Fruit fly (Drosophila melanogaster) whole organism, embryonic: ENCODE results near the gene CG42269.
A peak's percentile ranks its signal among the peaks of the same experiment; 100 is the strongest.

ENCODE experiments used
- Abd-B ChIP-seq: fragments of 200-800 bp; sonication (Bioruptor generic); optimal IDR thresholded peaks from 2 replicates; lab custom pipeline; 2018; ENCODE audit warnings: missing biosample characterization, mild to moderate bottlenecking, missing genetic modification characterization, moderate library complexity
- BEAF-32 ChIP-seq: fragments of 200-800 bp; sonication (Bioruptor generic); optimal IDR thresholded peaks from 3 replicates; lab custom pipeline; 2017; ENCODE audit warnings: missing biosample characterization, missing genetic modification characterization, mild to moderate bottlenecking, moderate library complexity, missing genetic modification reagents
- Bgb ChIP-seq: fragments of 200-800 bp; sonication (Bioruptor generic); IDR thresholded peaks from 2 replicates; pipeline ENCODE4 v1.3.6; 2022; ENCODE audit warnings: missing biosample characterization, missing genetic modification characterization; ENCODE audit not compliant: partially characterized antibody
- CG11093 ChIP-seq: fragments of 200-800 bp; sonication (Bioruptor generic); IDR thresholded peaks from 3 replicates; pipeline ENCODE4 v1.3.6; 2022; ENCODE audit warnings: missing biosample characterization, missing genetic modification characterization
- CG11560 ChIP-seq: fragments of 200-800 bp; sonication (Bioruptor generic); IDR thresholded peaks from 3 replicates; pipeline ENCODE4 v1.3.6; 2022; ENCODE audit warnings: missing biosample characterization, missing genetic modification characterization
- CG13123 ChIP-seq: fragments of 200-800 bp; sonication (Bioruptor generic); optimal IDR thresholded peaks from 2 replicates; lab custom pipeline; 2016; ENCODE audit warnings: missing biosample characterization, missing genetic modification characterization
- CG13287 ChIP-seq: fragments of 200-800 bp; sonication (Bioruptor generic); IDR thresholded peaks from 2 replicates; pipeline ENCODE4 v1.3.6; 2022; ENCODE audit warnings: missing biosample characterization, missing genetic modification characterization; ENCODE audit not compliant: partially characterized antibody
- CG13296 ChIP-seq: fragments of 200-800 bp; sonication (Bioruptor generic); optimal IDR thresholded peaks from 3 replicates; lab custom pipeline; 2018; ENCODE audit warnings: missing biosample characterization, mild to moderate bottlenecking, missing genetic modification characterization
- CG15601 ChIP-seq: fragments of 200-800 bp; sonication (Bioruptor generic); optimal IDR thresholded peaks from 3 replicates; lab custom pipeline; 2019; ENCODE audit warnings: missing biosample characterization, mild to moderate bottlenecking, missing genetic modification characterization, moderate library complexity
- CG16815 ChIP-seq: fragments of 200-800 bp; sonication (Bioruptor generic); optimal IDR thresholded peaks from 3 replicates; lab custom pipeline; 2017; ENCODE audit warnings: missing biosample characterization, mild to moderate bottlenecking, missing genetic modification characterization
- CG17186 ChIP-seq: fragments of 200-800 bp; sonication (Bioruptor generic); optimal IDR thresholded peaks from 3 replicates; lab custom pipeline; 2017; ENCODE audit warnings: missing biosample characterization, missing genetic modification reagents, missing genetic modification characterization
- CG17361 ChIP-seq: fragments of 200-800 bp; sonication (Bioruptor generic); IDR thresholded peaks from 3 replicates; pipeline ENCODE4 v1.3.6; 2022; ENCODE audit warnings: missing biosample characterization, missing genetic modification characterization
- CG1792 ChIP-seq: fragments of 200-800 bp; sonication (Bioruptor generic); optimal IDR thresholded peaks from 2 replicates; lab custom pipeline; 2016; ENCODE audit warnings: missing biosample characterization, missing genetic modification characterization
- CG18764 ChIP-seq: fragments of 200-800 bp; sonication (Bioruptor generic); optimal IDR thresholded peaks from 3 replicates; lab custom pipeline; 2016; ENCODE audit warnings: missing biosample characterization, missing genetic modification characterization
- CG30403 ChIP-seq: fragments of 200-800 bp; sonication (Bioruptor generic); optimal IDR thresholded peaks from 3 replicates; lab custom pipeline; 2016; ENCODE audit warnings: missing biosample characterization, missing genetic modification characterization
- CG30431 ChIP-seq: fragments of 200-800 bp; sonication (Bioruptor generic); optimal IDR thresholded peaks from 2 replicates; lab custom pipeline; 2017; ENCODE audit warnings: missing biosample characterization, missing genetic modification characterization
- CG33213 ChIP-seq: fragments of 200-800 bp; sonication (Bioruptor generic); optimal IDR thresholded peaks from 3 replicates; lab custom pipeline; 2016; ENCODE audit warnings: missing biosample characterization, missing genetic modification characterization
- CG7839 ChIP-seq: fragments of 200-800 bp; sonication (Bioruptor generic); optimal IDR thresholded peaks from 3 replicates; lab custom pipeline; 2018; ENCODE audit warnings: missing biosample characterization, mild to moderate bottlenecking, missing genetic modification characterization, moderate library complexity
- CG8281 ChIP-seq: fragments of 200-800 bp; sonication (Bioruptor generic); optimal IDR thresholded peaks from 2 replicates; lab custom pipeline; 2018; ENCODE audit warnings: missing biosample characterization, mild to moderate bottlenecking, missing genetic modification characterization, moderate library complexity
- CG8290 ChIP-seq, 3 experiments: fragments of 200-800 bp; sonication (Bioruptor generic); optimal IDR thresholded peaks; 2 replicates each; lab custom pipeline; 2016 to 2019; ENCODE audit warnings: missing biosample characterization in 3 of 3, missing genetic modification characterization in 3 of 3, mild to moderate bottlenecking in 2 of 3, moderate library complexity in 1 of 3
- CoRest ChIP-seq: fragments of 200-800 bp; sonication (Bioruptor generic); optimal IDR thresholded peaks from 3 replicates; lab custom pipeline; 2018; ENCODE audit warnings: missing biosample characterization, mild to moderate bottlenecking, missing genetic modification characterization, moderate library complexity
- Dad ChIP-seq: fragments of 200-800 bp; sonication (Bioruptor generic); optimal IDR thresholded peaks from 3 replicates; lab custom pipeline; 2016; ENCODE audit warnings: missing biosample characterization, missing genetic modification characterization
- E2f2 ChIP-seq: fragments of 200-800 bp; sonication (Bioruptor generic); IDR thresholded peaks from 2 replicates; pipeline ENCODE4 v1.3.6; 2022; ENCODE audit warnings: missing biosample characterization, missing genetic modification characterization
- Ets65A ChIP-seq: fragments of 200-800 bp; sonication (Bioruptor generic); peaks from one replicate; lab custom pipeline; 2016; ENCODE audit warnings: missing biosample characterization, missing genetic modification characterization
- HmgD ChIP-seq: fragments of 200-800 bp; sonication (Bioruptor generic); optimal IDR thresholded peaks from 3 replicates; lab custom pipeline; 2016; ENCODE audit warnings: missing biosample characterization, missing genetic modification characterization
- Jarid2 ChIP-seq: fragments of 200-800 bp; sonication (Bioruptor generic); optimal IDR thresholded peaks from 3 replicates; lab custom pipeline; 2017; ENCODE audit warnings: mild to moderate bottlenecking, missing biosample characterization, missing genetic modification reagents, missing genetic modification characterization
- MBD-R2 ChIP-seq: fragments of 200-800 bp; sonication (Bioruptor generic); IDR thresholded peaks from 2 replicates; pipeline ENCODE4 v1.3.6; 2022; ENCODE audit warnings: missing biosample characterization, missing genetic modification characterization
- Mad ChIP-seq: fragments of 200-800 bp; sonication (Bioruptor generic); optimal IDR thresholded peaks from 2 replicates; lab custom pipeline; 2016; ENCODE audit warnings: missing biosample characterization, missing genetic modification characterization
- Meics ChIP-seq: fragments of 200-800 bp; sonication (Bioruptor generic); optimal IDR thresholded peaks from 2 replicates; lab custom pipeline; 2017; ENCODE audit warnings: missing biosample characterization, mild to moderate bottlenecking, missing genetic modification characterization
- Myb ChIP-seq: fragments of 200-800 bp; sonication (Bioruptor generic); optimal IDR thresholded peaks from 2 replicates; lab custom pipeline; 2016; ENCODE audit warnings: missing biosample characterization, missing genetic modification characterization
- Nf-YB ChIP-seq: fragments of 200-800 bp; sonication (Bioruptor generic); optimal IDR thresholded peaks from 3 replicates; lab custom pipeline; 2019; ENCODE audit warnings: missing biosample characterization, mild to moderate bottlenecking, missing genetic modification characterization, moderate library complexity
- Ravus ChIP-seq: fragments of 200-800 bp; sonication (Bioruptor generic); IDR thresholded peaks from 2 replicates; pipeline ENCODE4 v1.3.6; 2022; ENCODE audit warnings: missing biosample characterization, missing genetic modification characterization
- Rx ChIP-seq: fragments of 200-800 bp; sonication (Bioruptor generic); IDR thresholded peaks from 2 replicates; pipeline ENCODE4 v1.3.6; 2022; ENCODE audit warnings: missing biosample characterization, missing genetic modification characterization
- Sry-β ChIP-seq: fragments of 200-800 bp; sonication (Bioruptor generic); optimal IDR thresholded peaks from 2 replicates; lab custom pipeline; 2018; ENCODE audit warnings: missing biosample characterization, mild to moderate bottlenecking, missing genetic modification characterization, moderate library complexity
- amos ChIP-seq: fragments of 200-800 bp; sonication (Bioruptor generic); IDR thresholded peaks from 2 replicates; pipeline ENCODE4 v1.3.6; 2022; ENCODE audit warnings: missing biosample characterization, missing genetic modification characterization; ENCODE audit not compliant: partially characterized antibody
- ap ChIP-seq: fragments of 200-800 bp; sonication (Bioruptor generic); IDR thresholded peaks from 2 replicates; pipeline ENCODE4 v1.3.6; 2022; ENCODE audit warnings: missing biosample characterization, missing genetic modification characterization
- cg ChIP-seq: fragments of 200-800 bp; sonication (Bioruptor generic); optimal IDR thresholded peaks from 3 replicates; lab custom pipeline; 2019; ENCODE audit warnings: missing biosample characterization, mild to moderate bottlenecking, missing genetic modification characterization, moderate library complexity
- chif ChIP-seq, 2 experiments: fragments of 200-800 bp; sonication (Bioruptor generic); optimal IDR thresholded peaks; 3 replicates each; lab custom pipeline; 2016; ENCODE audit warnings: missing biosample characterization in 2 of 2, missing genetic modification characterization in 2 of 2
- hb ChIP-seq: fragments of 200-800 bp; sonication (Bioruptor generic); IDR thresholded peaks from 3 replicates; pipeline ENCODE4 v1.3.6; 2022; ENCODE audit warnings: missing biosample characterization, missing genetic modification characterization; ENCODE audit not compliant: partially characterized antibody
- jumu ChIP-seq: fragments of 200-800 bp; sonication (Bioruptor generic); optimal IDR thresholded peaks from 3 replicates; lab custom pipeline; 2016; ENCODE audit warnings: missing biosample characterization, missing genetic modification characterization
- mld ChIP-seq: fragments of 200-800 bp; sonication (Bioruptor generic); IDR thresholded peaks from 3 replicates; pipeline ENCODE4 v1.3.6; 2022; ENCODE audit warnings: missing biosample characterization, missing genetic modification characterization; ENCODE audit not compliant: partially characterized antibody
- nerfin-2 ChIP-seq: fragments of 200-800 bp; sonication (Bioruptor generic); IDR thresholded peaks from 2 replicates; pipeline ENCODE4 v1.3.6; 2022; ENCODE audit warnings: missing biosample characterization, missing genetic modification characterization; ENCODE audit not compliant: partially characterized antibody
- phol ChIP-seq: fragments of 200-800 bp; sonication (Bioruptor generic); optimal IDR thresholded peaks from 3 replicates; lab custom pipeline; 2018; ENCODE audit warnings: missing biosample characterization, mild to moderate bottlenecking, missing genetic modification characterization, moderate library complexity
- sens ChIP-seq: fragments of 200-800 bp; sonication (Bioruptor generic); peaks from one replicate; lab custom pipeline; 2016; ENCODE audit warnings: missing biosample characterization, missing genetic modification characterization
- sr ChIP-seq: fragments of 200-800 bp; sonication (Bioruptor generic); IDR thresholded peaks from 3 replicates; pipeline ENCODE4 v1.3.6; 2022; ENCODE audit warnings: missing biosample characterization, missing genetic modification characterization
- stwl ChIP-seq: fragments of 200-800 bp; sonication (Bioruptor generic); optimal IDR thresholded peaks from 3 replicates; lab custom pipeline; 2018; ENCODE audit warnings: missing biosample characterization, mild to moderate bottlenecking, missing genetic modification characterization, moderate library complexity
- sug ChIP-seq: fragments of 200-800 bp; optimal IDR thresholded peaks from 2 replicates; lab custom pipeline; 2019; ENCODE audit warnings: missing biosample characterization, mild to moderate bottlenecking, missing genetic modification characterization, moderate library complexity
- vnd ChIP-seq: fragments of 200-800 bp; sonication (Bioruptor generic); IDR thresholded peaks from 3 replicates; pipeline ENCODE4 v1.3.6; 2022; ENCODE audit warnings: missing biosample characterization, missing genetic modification characterization; ENCODE audit not compliant: partially characterized antibody
- zen2 ChIP-seq: fragments of 200-800 bp; sonication (Bioruptor generic); IDR thresholded peaks from 3 replicates; pipeline ENCODE4 v1.3.6; 2022; ENCODE audit warnings: missing biosample characterization, missing genetic modification characterization; ENCODE audit not compliant: partially characterized antibody
- zfh2 ChIP-seq: fragments of 200-800 bp; sonication (Bioruptor generic); optimal IDR thresholded peaks from 2 replicates; lab custom pipeline; 2016; ENCODE audit warnings: missing biosample characterization, missing genetic modification characterization

The CG42269 gene

dm6 chr3L:6054803-6055202 is 11.3 kb upstream of the CG42269 start, which contains the start of gene tant (continued):
- TF ChIP-seq CG15601 (tag; lab: Kevin White, UChicago), result peak; percentile 17
- peak; percentile 40; the same call in 2 of the 3 replicates for TF ChIP-seq CG11560 (tag; lab: Robert Waterston, UW)
- TF ChIP-seq Rx, result no peak
- peak; percentile 15 for TF ChIP-seq Jarid2 (GFP tag; lab: Kevin White, UChicago)
- TF ChIP-seq CG33213 (GFP tag; lab: Kevin White, UChicago), result peak; percentile 64
- TF ChIP-seq CG1792 (GFP tag; lab: Kevin White, UChicago), result peak; percentile 16
- peak; percentile 81 for TF ChIP-seq hb (GFP tag; lab: Robert Waterston, UW)
- no peak for TF ChIP-seq ap
- TF ChIP-seq MBD-R2, result peak; percentile 51
- peak; percentile 30 for TF ChIP-seq jumu
- peak; percentile 6 for TF ChIP-seq CG18764 (GFP tag; lab: Kevin White, UChicago)
- TF ChIP-seq Bgb (GFP tag; lab: Robert Waterston, UW), result peak; percentile 89
- TF ChIP-seq zfh2 (GFP tag; lab: Kevin White, UChicago), result peak; percentile 3
- peak; percentile 88 for TF ChIP-seq vnd
- TF ChIP-seq phol (tag; lab: Kevin White, UChicago), result peak; percentile 44
- no peak for TF ChIP-seq Ravus
- peak; percentile 84 for TF ChIP-seq E2f2 (GFP tag; lab: Robert Waterston, UW)
- peak; percentile 15 for TF ChIP-seq Dad
- peak; percentile 2 for TF ChIP-seq Mad (GFP tag; lab: Kevin White, UChicago)
- TF ChIP-seq CG17361 (GFP tag; lab: Robert Waterston, UW), result peak; percentile 57; the same call in 2 of the 3 replicates
- TF ChIP-seq nerfin-2 (GFP tag; lab: Robert Waterston, UW), result peak; percentile 82
- TF ChIP-seq Nf-YB (GFP tag; lab: Kevin White, UChicago), result peak; percentile 87
- peak; percentile 6 for TF ChIP-seq CG30403 (GFP tag; lab: Kevin White, UChicago)
- peak; percentile 20 for TF ChIP-seq CG7839 (tag; lab: Kevin White, UChicago)
- TF ChIP-seq chif (GFP tag; optimal IDR thresholded peaks at IDR 0.05; lab: Kevin White, UChicago), result peak in 1 of 2 experiments; percentile 13
- TF ChIP-seq CG30431 (GFP tag; lab: Kevin White, UChicago), result no peak
- peak; percentile 92 for TF ChIP-seq amos (GFP tag; lab: Robert Waterston, UW)
- TF ChIP-seq CG16815 (GFP tag; lab: Kevin White, UChicago), result no peak
- TF ChIP-seq Meics (GFP tag; lab: Kevin White, UChicago), result no peak
- no peak for TF ChIP-seq CG8281 (tag; lab: Kevin White, UChicago)
- TF ChIP-seq sens (GFP tag; lab: Kevin White, UChicago), result peak; percentile 75
- peak; percentile 72 for TF ChIP-seq CG17186
- no peak for TF ChIP-seq CG13296
- peak; percentile 79 for TF ChIP-seq mld (GFP tag; lab: Robert Waterston, UW)
- TF ChIP-seq CG8290 (GFP tag; optimal IDR thresholded peaks at IDR 0.05; lab: Kevin White, UChicago), result peak; percentile 36
- TF ChIP-seq CG8290 (tag; optimal IDR thresholded peaks at IDR 0.05; lab: Kevin White, UChicago), result no peak
- TF ChIP-seq CG11093, result no peak
- peak; percentile 43 for TF ChIP-seq Abd-B (GFP tag; lab: Kevin White, UChicago)
- no peak for TF ChIP-seq sr (GFP tag; lab: Robert Waterston, UW)
- TF ChIP-seq CG13123, result no peak
- peak; percentile 92 for TF ChIP-seq CG13287 (GFP tag; lab: Robert Waterston, UW)
- peak; percentile 96 for TF ChIP-seq Ets65A (GFP tag; lab: Kevin White, UChicago)
- peak; percentile 66 for TF ChIP-seq CoRest
- no peak for TF ChIP-seq cg (GFP tag; lab: Kevin White, UChicago)
- TF ChIP-seq Sry-β, result no peak
- TF ChIP-seq sug (tag; lab: Kevin White, UChicago), result peak; percentile 45
- peak; percentile 100 for TF ChIP-seq Myb (GFP tag; lab: Kevin White, UChicago)
- TF ChIP-seq HmgD (GFP tag; lab: Kevin White, UChicago), result peak; percentile 84
- peak; percentile 58 for TF ChIP-seq stwl (tag; lab: Kevin White, UChicago)
- peak; percentile 96 for TF ChIP-seq BEAF-32
- TF ChIP-seq zen2 (GFP tag; lab: Robert Waterston, UW), result peak; percentile 70; the same call in 1 of the 3 replicates
